Fruit fly (Drosophila melanogaster): Measurements from ENCODE around the gene RpS17.

Gene RpS17

dm6 chr3L:9429665-9430607 lies at the start of gene RpS17, which contains the start of gene MTF-1:
Gene RpS17, minus strand, starts transcription at chr3L:9429821.
Gene MTF-1, plus strand, starts transcription at chr3L:9430312.
- TF ChIP-seq Ets98B (GFP tag; IDR thresholded peaks at IDR 0.05) (no peak), Pif1A (GFP tag; optimal IDR thresholded peaks at IDR 0.05) (peak; percentile 24), CG34367 (tag; optimal IDR thresholded peaks at IDR 0.05) (peak; percentile 27), CG4496 (GFP tag; IDR thresholded peaks at IDR 0.05) (peak; percentile 64), EcR (GFP tag; optimal IDR thresholded peaks at IDR 0.05) (peak; percentile 41), Pif1B (GFP tag; optimal IDR thresholded peaks at IDR 0.05) (peak; percentile 26), rn (GFP tag; IDR thresholded peaks at IDR 0.05) (no peak), CG8159 (tag; optimal IDR thresholded peaks at IDR 0.05) (no peak), CG13204 (GFP tag; optimal IDR thresholded peaks at IDR 0.05) (peak; percentile 6), gl (tag; optimal IDR thresholded peaks at IDR 0.05) (peak; percentile 10), Snoo (tag; optimal IDR thresholded peaks at IDR 0.05) (peak; percentile 58), CG12605 (GFP tag; IDR thresholded peaks at IDR 0.05) (0 out of 2 replicates have a peak, but pooled peaks have one; percentile 32), CG15710 (tag; optimal IDR thresholded peaks at IDR 0.05) (no peak), CG8301 (tag; optimal IDR thresholded peaks at IDR 0.05) (peak; percentile 0), CG17806 (tag; optimal IDR thresholded peaks at IDR 0.05) (peak; percentile 9)

DNA sequence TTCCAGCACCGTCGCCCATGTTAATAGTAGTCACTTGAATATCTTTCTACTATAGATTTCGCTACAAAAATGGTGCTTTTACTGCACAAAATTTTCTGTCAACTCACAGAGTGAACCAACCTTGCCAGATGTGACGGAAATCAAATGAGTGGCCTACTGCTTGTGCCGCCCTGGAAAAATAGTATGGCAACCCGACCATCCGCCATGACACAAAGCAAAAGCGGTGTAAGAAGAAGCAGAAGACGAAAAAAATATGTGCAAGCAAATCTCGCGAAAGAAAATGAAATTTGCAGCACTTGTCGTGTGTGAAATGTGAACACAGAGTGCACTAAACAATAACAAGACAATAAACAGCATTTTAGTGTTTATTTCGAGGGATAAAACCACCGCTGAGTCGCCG lies 47.2 kb upstream of the RpS17 start, which contains the start of the genes Uch-L5 and Jarid2:
Gene Uch-L5, minus strand, starts transcription at position 137 of the 400 bp plus-strand sequence.
Gene Jarid2, plus strand, starts transcription at position 210 of the 400 bp plus-strand sequence.
- TF ChIP-seq Ets98B (GFP tag; IDR thresholded peaks at IDR 0.05) (peak; percentile 39), D1 (tag; optimal IDR thresholded peaks at IDR 0.05) (no peak), fd96Ca (GFP tag; IDR thresholded peaks at IDR 0.05) (no peak), EcR (GFP tag; optimal IDR thresholded peaks at IDR 0.05) (no peak), CG12605 (GFP tag; IDR thresholded peaks at IDR 0.05) (peak; percentile 46), CG15710 (tag; optimal IDR thresholded peaks at IDR 0.05) (no peak), CG17806 (tag; optimal IDR thresholded peaks at IDR 0.05) (peak; percentile 23), CG34367 (tag; optimal IDR thresholded peaks at IDR 0.05) (no peak), Snoo (tag; optimal IDR thresholded peaks at IDR 0.05) (peak; percentile 39)

DNA sequence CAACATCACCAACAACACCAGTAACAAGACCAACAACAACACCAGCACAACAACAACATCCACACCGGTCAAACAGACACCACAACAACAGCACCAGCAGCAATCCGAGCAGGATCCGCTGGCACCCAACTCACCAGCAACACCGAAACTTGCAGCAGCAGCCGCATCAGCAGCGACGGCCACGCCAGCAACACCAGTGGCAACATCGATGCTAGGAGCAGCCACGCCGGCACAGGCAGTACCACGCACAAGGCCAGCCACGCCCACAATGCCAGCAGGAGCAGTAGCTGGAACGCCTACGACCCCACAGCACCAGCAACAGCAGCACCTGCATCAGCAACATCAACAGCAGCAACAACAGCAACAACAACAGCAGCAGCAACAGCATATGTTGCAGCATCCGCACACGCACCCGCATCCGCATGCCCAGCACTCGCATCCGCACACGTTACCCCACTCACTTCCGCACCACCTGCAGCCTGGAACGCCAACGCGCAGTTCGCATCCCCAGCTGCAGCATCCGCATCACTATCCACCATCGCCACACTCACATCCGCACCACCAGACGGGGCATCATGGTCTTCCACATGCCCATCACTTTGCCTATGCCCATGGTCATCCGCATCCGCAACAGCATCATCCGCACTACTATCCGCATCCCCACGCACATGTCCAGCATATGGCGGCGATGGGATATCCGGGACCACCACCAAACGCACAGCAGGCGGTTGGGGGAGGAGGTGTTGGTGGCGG lies 41.7 kb upstream of the RpS17 start:
- TF ChIP-seq CG34367 (tag; optimal IDR thresholded peaks at IDR 0.05) (no peak), CG4496 (GFP tag; IDR thresholded peaks at IDR 0.05) (no peak), CG14655 (GFP tag; optimal IDR thresholded peaks at IDR 0.05) (no peak), CG9948 (tag; optimal IDR thresholded peaks at IDR 0.05) (no peak), CG13204 (GFP tag; optimal IDR thresholded peaks at IDR 0.05) (no peak), Snoo (tag; optimal IDR thresholded peaks at IDR 0.05) (no peak)

DNA sequence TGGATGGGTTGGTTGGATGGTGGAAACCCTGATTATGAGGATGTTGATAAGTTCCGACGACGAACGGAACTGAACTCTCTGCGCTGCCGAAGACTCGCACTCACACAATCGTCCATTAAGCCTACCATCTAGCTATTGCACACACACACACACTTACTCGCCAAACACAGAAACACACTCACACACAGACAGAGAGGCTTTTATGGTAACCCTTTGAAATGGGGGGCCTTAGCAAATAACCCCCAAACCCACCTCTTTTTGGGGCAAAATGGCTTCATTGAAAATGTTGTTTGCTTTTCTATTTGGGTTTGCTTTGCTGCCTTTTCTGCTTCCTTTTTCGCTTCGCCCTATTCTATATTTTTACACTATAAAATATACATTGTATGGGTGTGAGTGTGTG lies 39.5 kb upstream of the RpS17 start:
- TF ChIP-seq CG17806 (tag; optimal IDR thresholded peaks at IDR 0.05) (no peak), CG15710 (tag; optimal IDR thresholded peaks at IDR 0.05) (no peak), D1 (tag; optimal IDR thresholded peaks at IDR 0.05) (no peak), EcR (GFP tag; optimal IDR thresholded peaks at IDR 0.05) (no peak), CG8301 (tag; optimal IDR thresholded peaks at IDR 0.05) (no peak), CG13204 (GFP tag; optimal IDR thresholded peaks at IDR 0.05) (no peak), gl (tag; optimal IDR thresholded peaks at IDR 0.05) (no peak), CG34367 (tag; optimal IDR thresholded peaks at IDR 0.05) (no peak), CG12605 (GFP tag; IDR thresholded peaks at IDR 0.05) (no peak), CG4496 (GFP tag; IDR thresholded peaks at IDR 0.05) (no peak), Snoo (tag; optimal IDR thresholded peaks at IDR 0.05) (no peak), CG10348 (GFP tag; IDR thresholded peaks at IDR 0.05) (no peak), rn (GFP tag; IDR thresholded peaks at IDR 0.05) (no peak), CG9948 (tag; optimal IDR thresholded peaks at IDR 0.05) (no peak), Pif1A (GFP tag; optimal IDR thresholded peaks at IDR 0.05) (no peak), Pif1B (GFP tag; optimal IDR thresholded peaks at IDR 0.05) (no peak), CG32121 (GFP tag; IDR thresholded peaks at IDR 0.05) (no peak), CG14655 (GFP tag; optimal IDR thresholded peaks at IDR 0.05) (no peak), fd96Ca (GFP tag; IDR thresholded peaks at IDR 0.05) (no peak), Ets98B (GFP tag; IDR thresholded peaks at IDR 0.05) (no peak)

dm6 chr3L:9468261-9468890 lies 38.8 kb upstream of the RpS17 start:
- TF ChIP-seq fd96Ca (GFP tag; IDR thresholded peaks at IDR 0.05) (no peak), CG8159 (tag; optimal IDR thresholded peaks at IDR 0.05) (peak; percentile 18), gl (tag; optimal IDR thresholded peaks at IDR 0.05) (no peak), CG9948 (tag; optimal IDR thresholded peaks at IDR 0.05) (peak; percentile 10), Pif1A (GFP tag; optimal IDR thresholded peaks at IDR 0.05) (peak; percentile 27)

Data from whole organism, pupa.